Worm (Caenorhabditis elegans): ENCODE measurements around the gene idpc-5.

Gene idpc-5

DNA sequence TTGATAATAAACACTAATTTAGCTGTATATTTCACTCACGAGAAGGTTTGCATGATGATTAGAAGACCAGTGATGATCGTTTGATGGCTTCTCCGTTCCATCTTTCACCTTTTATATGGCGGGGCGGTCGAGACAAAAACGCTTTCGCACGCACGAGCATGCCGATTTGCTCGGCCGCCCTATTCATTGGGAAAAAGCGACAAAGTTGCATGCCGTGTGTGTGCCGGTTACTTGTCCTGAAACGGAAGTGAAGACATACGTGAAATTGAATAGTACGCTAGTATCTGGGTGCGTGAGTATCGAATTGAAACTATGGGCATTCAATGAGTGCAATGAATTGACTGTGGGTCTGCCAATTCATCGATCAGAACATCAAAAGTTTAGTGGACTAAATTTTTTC, at the start of gene idpc-5:
TSS of gene idpc-5 (minus strand) at position 101 of the 400 bp plus-strand sequence.
- TF ChIP-seq nhr-19 (GFP tag; conservative IDR thresholded peaks at IDR 0.05) = no peak

DNA sequence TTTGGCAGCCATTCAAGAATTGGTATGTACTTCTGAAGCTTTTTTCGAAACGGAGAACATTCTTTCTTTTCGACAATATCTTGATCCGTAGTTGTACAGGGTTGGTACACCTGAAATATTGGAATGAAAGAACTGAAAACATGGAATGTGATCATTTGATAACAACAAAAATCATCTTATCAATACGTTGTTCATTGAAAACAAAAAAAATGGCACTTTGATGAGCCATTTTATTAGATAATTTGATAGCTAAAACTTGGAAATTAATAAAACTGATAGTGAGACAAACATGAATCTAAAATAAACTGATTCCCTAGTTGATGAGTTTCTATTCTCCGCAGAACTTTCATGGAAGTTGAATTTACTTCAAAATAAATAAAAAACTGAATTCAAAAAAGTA, 49.8 kb upstream of the idpc-5 start:
- TF ChIP-seq nhr-76 (tag; optimal IDR thresholded peaks at IDR 0.05) (no peak), elt-2 (tag; optimal IDR thresholded peaks at IDR 0.05) (peak; percentile 49)

DNA sequence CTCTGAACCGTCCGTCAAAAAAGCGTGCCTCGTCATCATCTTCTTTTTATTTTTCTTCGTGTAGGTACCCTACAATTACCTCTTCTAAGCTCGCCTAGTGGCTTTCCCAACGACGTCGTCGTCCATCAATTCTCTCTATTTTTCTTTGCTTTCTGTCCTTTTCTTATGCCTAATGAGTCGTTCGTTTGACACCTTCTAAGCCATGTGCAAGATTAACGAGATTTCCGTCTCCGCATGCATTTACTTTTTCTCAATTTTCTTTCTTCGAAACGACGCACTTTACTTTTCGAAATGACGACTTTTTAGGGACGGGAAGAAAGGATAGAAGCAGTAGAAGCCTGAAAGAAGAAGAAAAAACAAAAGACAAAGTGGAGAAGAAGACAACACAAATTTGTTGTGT, 43.7 kb upstream of the idpc-5 start, which contains the start of gene ZK287.1:
TSS of gene ZK287.1 (plus strand) at position 301 of the 400 bp plus-strand sequence.
- no peak for TF ChIP-seq nhr-77 (tag; optimal IDR thresholded peaks at IDR 0.05)
- peak; percentile 49 for TF ChIP-seq lin-14 (GFP tag; optimal IDR thresholded peaks at IDR 0.05)

DNA sequence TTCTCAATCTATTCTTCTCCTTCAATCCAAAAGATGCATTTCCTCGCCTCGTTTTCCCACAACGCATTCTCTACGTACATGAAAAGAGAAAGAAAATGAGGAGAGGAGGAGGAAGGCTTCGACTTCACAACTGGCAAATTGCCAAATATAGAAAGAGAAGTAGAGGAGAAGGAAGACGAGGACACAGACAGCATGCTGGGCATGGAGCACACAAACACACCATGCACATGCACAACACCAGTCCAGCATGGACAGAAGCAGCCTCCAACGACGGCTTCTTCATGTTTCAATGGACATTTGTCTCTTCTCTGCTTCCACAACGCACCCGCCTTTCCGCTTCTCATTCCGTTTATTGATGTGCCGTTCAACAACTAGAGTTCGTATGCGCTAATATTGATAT, 41.9 kb upstream of the idpc-5 start:
- TF ChIP-seq irx-1 (tag; optimal IDR thresholded peaks at IDR 0.05) (no peak), efl-1 (optimal IDR thresholded peaks at IDR 0.05) (peak; percentile 9 to 19), efl-1 (GFP tag; optimal IDR thresholded peaks at IDR 0.05 in 1 of 2) (no peak), aly-2 (tag; optimal IDR thresholded peaks at IDR 0.05) (no peak), lsy-2 (tag; optimal IDR thresholded peaks at IDR 0.05) (peak in 1 of 2 experiments; percentile 43), lin-14 (GFP tag; optimal IDR thresholded peaks at IDR 0.05) (peak; percentile 84), nhr-71 (tag; optimal IDR thresholded peaks at IDR 0.05) (peak; percentile 23), fkh-8 (tag; optimal IDR thresholded peaks at IDR 0.05) (peak; percentile 71), snu-23 (GFP tag; optimal IDR thresholded peaks at IDR 0.05) (peak; percentile 13), tbx-2 (tag; optimal IDR thresholded peaks at IDR 0.05) (peak; percentile 38), swsn-7 (tag; optimal IDR thresholded peaks at IDR 0.05) (peak; percentile 18), mab-9 (GFP tag; IDR thresholded peaks at IDR 0.05) (no peak), dpl-1 (GFP tag; optimal IDR thresholded peaks at IDR 0.05) (peak in 1 of 3 experiments; percentile 4), nhr-76 (tag; optimal IDR thresholded peaks at IDR 0.05) (no peak), ceh-82 (tag; optimal IDR thresholded peaks at IDR 0.05) (peak in 2 of 3 experiments; percentile 36 to 64), fkh-10 (GFP tag; optimal IDR thresholded peaks at IDR 0.05) (peak; percentile 68), nhr-90 (tag; optimal IDR thresholded peaks at IDR 0.05; ENCODE audit: poor library complexity) (no peak), lin-35 (GFP tag; optimal IDR thresholded peaks at IDR 0.05) (peak in 1 of 2 experiments; percentile 38)

DNA sequence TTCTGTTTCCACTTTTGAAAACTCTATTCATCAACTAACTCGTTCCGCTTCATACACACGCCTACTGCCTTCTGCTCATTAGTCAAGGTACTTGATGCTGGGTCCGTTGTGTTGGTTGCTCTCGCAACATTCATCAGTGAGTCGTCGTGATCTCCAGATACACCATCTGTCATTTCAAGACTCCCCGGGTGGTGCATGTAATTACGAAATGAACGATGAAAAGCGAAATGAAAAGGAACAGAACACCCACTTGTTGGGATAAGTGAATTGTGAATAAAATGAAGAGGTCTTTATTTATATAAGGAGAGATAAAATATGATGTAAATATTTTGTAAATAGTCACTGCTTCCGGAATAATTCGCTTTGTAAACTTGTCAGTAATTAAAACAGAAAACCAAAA, 41.2 kb upstream of the idpc-5 start:
- TF ChIP-seq efl-1 (optimal IDR thresholded peaks at IDR 0.05) = no peak
- peak in 1 of 2 experiments; percentile 28 for TF ChIP-seq efl-1 (GFP tag; optimal IDR thresholded peaks at IDR 0.05 in 1 of 2)
- TF ChIP-seq nhr-19 (GFP tag; conservative IDR thresholded peaks at IDR 0.05) = no peak

DNA sequence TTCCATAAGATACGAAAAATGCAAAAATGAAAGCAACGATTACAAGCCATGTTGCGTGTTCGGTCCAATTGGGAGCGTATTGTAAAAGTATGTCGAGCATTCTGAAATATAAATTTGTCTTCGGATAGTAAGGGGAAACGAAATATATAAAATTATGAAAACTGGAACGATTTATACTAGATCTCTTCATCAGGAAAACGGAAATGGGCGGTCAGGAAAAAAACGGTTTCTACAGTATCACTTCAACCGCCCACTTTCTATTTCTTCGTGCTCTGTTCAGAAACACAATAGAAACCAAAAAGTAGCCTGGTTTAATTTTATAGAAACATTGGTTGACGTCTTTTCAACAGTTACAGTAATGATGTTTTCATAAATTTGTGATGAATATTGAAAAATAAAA, 38.8 kb upstream of the idpc-5 start, which contains the start of gene pitr-4:
TSS of gene pitr-4 (minus strand) at position 101 of the 400 bp plus-strand sequence.
- no peak for TF ChIP-seq dpl-1 (GFP tag; optimal IDR thresholded peaks at IDR 0.05)
- TF ChIP-seq mdl-1 (tag; optimal IDR thresholded peaks at IDR 0.05) = no peak
- no peak for TF ChIP-seq F16B12.6 (tag; optimal IDR thresholded peaks at IDR 0.05)
- TF ChIP-seq unc-62 (GFP tag; optimal IDR thresholded peaks at IDR 0.05) = no peak
- no peak for TF ChIP-seq fos-1 (tag; optimal IDR thresholded peaks at IDR 0.05)
- no peak for TF ChIP-seq C16A3.4 (tag; optimal IDR thresholded peaks at IDR 0.05)
- TF ChIP-seq unc-130 (tag; optimal IDR thresholded peaks at IDR 0.05) = no peak
- no peak for TF ChIP-seq nhr-77 (tag; optimal IDR thresholded peaks at IDR 0.05)

DNA sequence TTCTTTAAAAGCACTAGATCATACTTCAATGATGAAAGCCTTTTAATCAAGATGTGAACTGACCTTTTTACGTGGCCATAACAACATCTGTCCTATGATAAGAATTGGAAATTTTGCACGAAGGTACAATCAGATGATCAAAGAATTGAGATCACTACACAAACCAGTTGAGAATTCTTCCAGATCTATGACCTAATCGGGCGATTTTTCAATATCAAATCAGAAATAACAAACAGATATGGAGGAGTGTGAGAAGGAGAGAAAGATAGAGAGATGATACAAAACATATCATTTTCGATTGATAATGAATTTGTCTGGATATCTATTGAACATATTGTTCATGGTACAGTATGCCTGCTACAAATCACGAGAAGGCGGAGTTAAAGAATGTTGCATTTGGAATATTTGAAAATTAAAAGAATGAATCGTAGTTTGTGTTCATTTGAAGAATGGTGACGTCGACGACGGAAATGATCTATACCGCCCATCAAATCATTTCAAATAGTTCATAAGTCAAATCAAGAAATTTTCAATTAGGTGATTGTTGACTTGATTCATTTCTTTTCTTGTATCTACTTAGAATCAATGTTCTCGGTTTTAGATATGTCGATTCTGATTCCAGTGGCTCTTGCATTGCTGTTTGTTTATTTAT, 31.5 kb upstream of the idpc-5 start, which contains the start of gene cyp-29A4:
TSS of gene cyp-29A4 (plus strand) at position 602 of the 652 bp plus-strand sequence.
- TF ChIP-seq nhr-12 (tag; optimal IDR thresholded peaks at IDR 0.05) = no peak
- TF ChIP-seq ets-5 (GFP tag; IDR thresholded peaks at IDR 0.05) = no peak
- peak; percentile 68 for TF ChIP-seq grh-1 (GFP tag; IDR thresholded peaks at IDR 0.05)
- peak in 1 of 2 experiments; percentile 29 for TF ChIP-seq lin-35 (GFP tag; optimal IDR thresholded peaks at IDR 0.05)
- TF ChIP-seq lin-15B (tag; optimal IDR thresholded peaks at IDR 0.05) = no peak
- no peak for TF ChIP-seq jun-1 (tag; optimal IDR thresholded peaks at IDR 0.05)
- peak; percentile 39 for TF ChIP-seq vab-15 (tag; optimal IDR thresholded peaks at IDR 0.05)
- TF ChIP-seq C04F5.9 (tag; optimal IDR thresholded peaks at IDR 0.05) = no peak
- TF ChIP-seq nhr-85 (tag) = peak; percentile 89
- no peak for TF ChIP-seq lin-39 (tag; optimal IDR thresholded peaks at IDR 0.05)
- no peak for TF ChIP-seq mef-2 (tag; optimal IDR thresholded peaks at IDR 0.05)
- TF ChIP-seq tlp-1 (tag; optimal IDR thresholded peaks at IDR 0.05) = no peak
- TF ChIP-seq nhr-237 (tag; optimal IDR thresholded peaks at IDR 0.05) = no peak
- TF ChIP-seq unc-130 (tag; optimal IDR thresholded peaks at IDR 0.05) = no peak
- TF ChIP-seq ama-1 (optimal IDR thresholded peaks at IDR 0.05) = no peak
- no peak for TF ChIP-seq unc-86 (tag; optimal IDR thresholded peaks at IDR 0.05)
- no peak for TF ChIP-seq nhr-28 (tag; optimal IDR thresholded peaks at IDR 0.05)
